Worm (Caenorhabditis elegans) whole organism, L2 larva: ENCODE data around the gene srx-29.

Experiments
- F13H6.1 ChIP-seq: sonication (generic microtip); optimal IDR thresholded peaks from 2 replicates; lab custom pipeline; 2016; ENCODE audit warnings: missing genetic modification characterization, missing compliant biosample characterization
- ZK546.5 ChIP-seq: sonication (generic microtip); optimal IDR thresholded peaks from 2 replicates; lab custom pipeline; 2017; ENCODE audit warnings: missing biosample characterization, missing genetic modification characterization
- alr-1 ChIP-seq: fragments of 150-350 bp; optimal IDR thresholded peaks from 2 replicates; lab custom pipeline; 2014; ENCODE audit warnings: missing biosample characterization, missing genetic modification characterization
- ama-1 ChIP-seq: fragments of 150-350 bp; optimal IDR thresholded peaks from 2 replicates; lab custom pipeline; 2018; ENCODE audit warnings: inconsistent platforms
- elt-1 ChIP-seq: fragments of 150-350 bp; optimal IDR thresholded peaks from 2 replicates; lab custom pipeline; 2014; ENCODE audit warnings: missing biosample characterization, missing genetic modification characterization
- elt-3 ChIP-seq: sonication (generic microtip); optimal IDR thresholded peaks from 2 replicates; lab custom pipeline; 2017; ENCODE audit warnings: missing biosample characterization, missing genetic modification characterization
- nhr-11 ChIP-seq: fragments of 150-350 bp; optimal IDR thresholded peaks from 2 replicates; lab custom pipeline; 2014; ENCODE audit warnings: missing biosample characterization, missing genetic modification characterization
- nhr-12 ChIP-seq: fragments of 150-350 bp; optimal IDR thresholded peaks from 2 replicates; lab custom pipeline; 2014; ENCODE audit warnings: missing biosample characterization, missing genetic modification characterization
- nhr-237 ChIP-seq: fragments of 150-350 bp; optimal IDR thresholded peaks from 2 replicates; lab custom pipeline; 2014; ENCODE audit warnings: missing biosample characterization, missing genetic modification characterization
- nhr-25 ChIP-seq: fragments of 150-350 bp; sonication (generic microtip); optimal IDR thresholded peaks from 3 replicates; lab custom pipeline; 2014; ENCODE audit warnings: missing biosample characterization, missing genetic modification characterization
- nhr-6 ChIP-seq: fragments of 150-350 bp; optimal IDR thresholded peaks from 2 replicates; lab custom pipeline; 2014; ENCODE audit warnings: missing biosample characterization, missing genetic modification characterization
- unc-39 ChIP-seq: fragments of 150-350 bp; optimal IDR thresholded peaks from 2 replicates; lab custom pipeline; 2014; ENCODE audit warnings: missing biosample characterization, missing genetic modification characterization
- unc-62 ChIP-seq: fragments of 150-350 bp; optimal IDR thresholded peaks from 2 replicates; lab custom pipeline; 2014; ENCODE audit warnings: missing biosample characterization, missing genetic modification reagents, missing genetic modification characterization
- zag-1 ChIP-seq: fragments of 150-350 bp; optimal IDR thresholded peaks from 2 replicates; lab custom pipeline; 2014; ENCODE audit warnings: missing biosample characterization, missing genetic modification characterization

ce11 chrV:15687660-15688059 is 10.3 kb downstream of the srx-29 start, which contains the start of gene nhr-197:
- TF ChIP-seq elt-3 (tag; lab: Kevin White, UChicago), result no peak
- no peak for TF ChIP-seq nhr-11 (tag; lab: Kevin White, UChicago)
- TF ChIP-seq nhr-25 (tag; lab: Kevin White, UChicago), result no peak
- no peak for TF ChIP-seq F13H6.1 (tag; lab: Kevin White, UChicago)
- TF ChIP-seq nhr-6 (tag; lab: Kevin White, UChicago), result no peak
- TF ChIP-seq ama-1 (lab: Kevin White, UChicago), result no peak
- no peak for TF ChIP-seq nhr-12 (tag; lab: Kevin White, UChicago)
- TF ChIP-seq ZK546.5 (tag; lab: Kevin White, UChicago), result no peak
- no peak for TF ChIP-seq unc-62 (GFP tag; lab: Kevin White, UChicago)
- TF ChIP-seq alr-1 (tag; lab: Kevin White, UChicago), result no peak
- TF ChIP-seq unc-39, result no peak
- TF ChIP-seq nhr-237, result no peak
- no peak for TF ChIP-seq zag-1 (tag; lab: Kevin White, UChicago)
- no peak for TF ChIP-seq elt-1 (tag; lab: Kevin White, UChicago)
